Fruit fly (Drosophila melanogaster) whole organism, adult: ENCODE results near the gene enc.

Experiments
- CG11617 ChIP-seq: fragments of 200-800 bp; sonication (Bioruptor generic); optimal IDR thresholded peaks from 2 replicates; lab custom pipeline; 2017; ENCODE audit warnings: mild to moderate bottlenecking, missing biosample characterization, missing genetic modification reagents, missing genetic modification characterization
- CG12768 ChIP-seq: fragments of 200-800 bp; sonication (Bioruptor generic); optimal IDR thresholded peaks from 2 replicates; lab custom pipeline; 2017; ENCODE audit warnings: missing biosample characterization, missing genetic modification characterization, mild to moderate bottlenecking, moderate library complexity, missing genetic modification reagents
- CG7045 ChIP-seq: fragments of 200-800 bp; sonication (Bioruptor generic); optimal IDR thresholded peaks from 2 replicates; lab custom pipeline; 2017; ENCODE audit warnings: missing biosample characterization, mild to moderate bottlenecking, missing genetic modification characterization
- CG7101 ChIP-seq: fragments of 200-800 bp; sonication (Bioruptor generic); optimal IDR thresholded peaks from 2 replicates; lab custom pipeline; 2018; ENCODE audit warnings: missing biosample characterization, mild to moderate bottlenecking, missing genetic modification characterization, moderate library complexity
- Clk ChIP-seq: fragments of 200-800 bp; sonication (Bioruptor generic); optimal IDR thresholded peaks from 2 replicates; lab custom pipeline; 2017; ENCODE audit warnings: missing biosample characterization, missing genetic modification characterization
- Crg-1 ChIP-seq: fragments of 200-800 bp; sonication (Bioruptor generic); optimal IDR thresholded peaks from 2 replicates; lab custom pipeline; 2016; ENCODE audit warnings: missing biosample characterization, missing genetic modification characterization
- Mnt ChIP-seq: fragments of 200-800 bp; sonication (Bioruptor generic); optimal IDR thresholded peaks from 2 replicates; lab custom pipeline; 2016; ENCODE audit warnings: missing biosample characterization, mild to moderate bottlenecking, missing genetic modification characterization
- bab1 ChIP-seq: fragments of 200-800 bp; sonication (Bioruptor generic); optimal IDR thresholded peaks from 3 replicates; lab custom pipeline; 2019; ENCODE audit warnings: missing biosample characterization, mild to moderate bottlenecking, missing genetic modification characterization, moderate library complexity
- cic ChIP-seq: fragments of 200-800 bp; sonication (Bioruptor generic); optimal IDR thresholded peaks from 2 replicates; lab custom pipeline; 2017; ENCODE audit warnings: missing biosample characterization, mild to moderate bottlenecking, missing genetic modification characterization, moderate library complexity
- cnc ChIP-seq, 2 experiments: fragments of >200 bp; optimal IDR thresholded peaks; 2 replicates each; lab custom pipeline; 2017
- tj ChIP-seq: fragments of 200-800 bp; sonication (Bioruptor generic); optimal IDR thresholded peaks from 3 replicates; lab custom pipeline; 2017; ENCODE audit warnings: missing biosample characterization, mild to moderate bottlenecking, missing genetic modification characterization, moderate library complexity
- toe ChIP-seq: fragments of 200-800 bp; sonication (Bioruptor generic); optimal IDR thresholded peaks from 2 replicates; lab custom pipeline; 2016; ENCODE audit warnings: missing biosample characterization, missing genetic modification characterization

dm6 chr3L:3784001-3784400, 34.5 kb upstream of the enc start:
- TF ChIP-seq bab1 (GFP tag; lab: Kevin White, UChicago) (no peak), toe (GFP tag; lab: Kevin White, UChicago) (no peak), CG7045 (GFP tag; lab: Kevin White, UChicago) (no peak), CG11617 (GFP tag; lab: Kevin White, UChicago) (no peak), CG12768 (GFP tag; lab: Kevin White, UChicago) (no peak), cic (GFP tag; lab: Kevin White, UChicago) (no peak), tj (GFP tag; lab: Kevin White, UChicago) (no peak), Mnt (GFP tag; lab: Kevin White, UChicago) (no peak), cnc (optimal IDR thresholded peaks at IDR 0.05; lab: Kevin White, UChicago) (no peak), Clk (GFP tag; lab: Kevin White, UChicago) (no peak), CG7101 (no peak), Crg-1 (no peak)
